Worm (Caenorhabditis elegans) whole organism, mixed stage, embryonic: ENCODE measurements around the gene egg-2.

Experiments used
- blmp-1 ChIP-seq: fragments of 150-350 bp; optimal IDR thresholded peaks from 2 replicates; lab custom pipeline; 2014; ENCODE audit warnings: missing biosample characterization, missing genetic modification characterization
- ceh-83 ChIP-seq: fragments of 200-800 bp; sonication (Bioruptor generic); optimal IDR thresholded peaks from 2 replicates; lab custom pipeline; 2018; ENCODE audit warnings: mild to moderate bottlenecking, missing genetic modification characterization, missing compliant biosample characterization
- elt-3 ChIP-seq: fragments of 150-350 bp; optimal IDR thresholded peaks from 2 replicates; lab custom pipeline; 2014; ENCODE audit warnings: missing biosample characterization, missing genetic modification characterization
- nhr-76 ChIP-seq: sonication (generic microtip); optimal IDR thresholded peaks from 2 replicates; lab custom pipeline; 2017; ENCODE audit warnings: missing biosample characterization, missing genetic modification characterization
- snpc-4 ChIP-seq: fragments of 150-350 bp; optimal IDR thresholded peaks from 2 replicates; lab custom pipeline; 2014; ENCODE audit warnings: missing biosample characterization, missing genetic modification characterization
- unc-120 ChIP-seq: sonication (generic microtip); optimal IDR thresholded peaks from 2 replicates; lab custom pipeline; 2017; ENCODE audit warnings: missing genetic modification characterization, missing compliant biosample characterization; ENCODE audit not compliant: poor library complexity, severe bottlenecking
- unc-39 ChIP-seq: fragments of 150-350 bp; optimal IDR thresholded peaks from 2 replicates; lab custom pipeline; 2014; ENCODE audit warnings: missing biosample characterization, missing genetic modification characterization
- ztf-11 ChIP-seq: fragments of 150-350 bp; optimal IDR thresholded peaks from 2 replicates; lab custom pipeline; 2014; ENCODE audit warnings: missing biosample characterization, missing genetic modification characterization

DNA sequence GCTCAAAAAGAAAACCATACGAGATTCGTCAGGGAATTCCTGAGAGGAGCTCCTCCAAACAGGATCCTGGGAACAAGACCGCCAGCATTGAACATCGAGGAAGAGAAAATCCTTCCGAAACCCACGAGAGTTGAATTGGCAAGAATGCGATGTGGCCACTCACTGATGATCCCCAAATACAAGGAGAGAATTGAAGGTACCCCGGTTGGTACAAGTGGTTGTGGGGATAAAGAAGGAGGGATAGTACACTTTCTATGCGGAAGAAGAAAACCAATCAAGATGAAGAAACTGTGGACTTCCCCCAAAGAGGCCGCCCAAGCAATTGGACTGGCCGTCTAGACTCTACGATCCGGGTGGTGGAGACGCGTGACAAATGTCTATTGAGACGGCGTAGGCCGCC lies 2.7 kb upstream of the egg-2 start:
- no peak for TF ChIP-seq elt-3 (tag; lab: Kevin White, UChicago)
- no peak for TF ChIP-seq unc-120 (tag; lab: Kevin White, UChicago)
- no peak for TF ChIP-seq nhr-76
- TF ChIP-seq ceh-83 (GFP tag; lab: Kevin White, UChicago), result no peak
- no peak for TF ChIP-seq unc-39 (tag; lab: Kevin White, UChicago)
- no peak for TF ChIP-seq blmp-1 (tag; lab: Kevin White, UChicago)
- no peak for TF ChIP-seq snpc-4
- no peak for TF ChIP-seq ztf-11 (tag; lab: Kevin White, UChicago)
